Worm (Caenorhabditis elegans): ENCODE results near the gene npr-31.

The npr-31 gene

ce11 chrII:7112780-7113179 lies 31.6 kb upstream of the npr-31 start, which contains the start of gene F10E7.6:
TSS of gene F10E7.6 (plus strand) at chrII:7113080.
- TF ChIP-seq syd-9 (tag; optimal IDR thresholded peaks at IDR 0.05), result no peak
- TF ChIP-seq ceh-2 (tag; optimal IDR thresholded peaks at IDR 0.05), result no peak
- TF ChIP-seq lim-6 (tag; optimal IDR thresholded peaks at IDR 0.05), result no peak
- no peak for TF ChIP-seq ets-4 (tag; optimal IDR thresholded peaks at IDR 0.05)
- TF ChIP-seq elt-4 (tag; optimal IDR thresholded peaks at IDR 0.05), result no peak
- no peak for TF ChIP-seq lin-11 (tag; optimal IDR thresholded peaks at IDR 0.05)
- TF ChIP-seq sox-2 (GFP tag; IDR thresholded peaks at IDR 0.05), result no peak
- no peak for TF ChIP-seq K02D7.2 (tag; optimal IDR thresholded peaks at IDR 0.05)
- TF ChIP-seq pax-1 (tag; optimal IDR thresholded peaks at IDR 0.05), result no peak
- TF ChIP-seq unc-42 (tag; optimal IDR thresholded peaks at IDR 0.05), result no peak
- TF ChIP-seq ceh-45 (GFP tag; IDR thresholded peaks at IDR 0.05), result no peak
- TF ChIP-seq rnt-1 (tag; optimal IDR thresholded peaks at IDR 0.05), result no peak
- no peak for TF ChIP-seq ceh-30 (tag; optimal IDR thresholded peaks at IDR 0.05)
- TF ChIP-seq ttx-3 (tag; optimal IDR thresholded peaks at IDR 0.05), result no peak
- TF ChIP-seq hlh-8 (tag; optimal IDR thresholded peaks at IDR 0.05), result no peak
- TF ChIP-seq odd-2 (tag; optimal IDR thresholded peaks at IDR 0.05), result no peak
- TF ChIP-seq pha-4 (tag; optimal IDR thresholded peaks at IDR 0.05), result no peak
- no peak for TF ChIP-seq ceh-14 (tag; optimal IDR thresholded peaks at IDR 0.05)

ce11 chrII:7115638-7116037 lies 28.8 kb upstream of the npr-31 start, which contains the start of gene cutl-5:
TSS of gene cutl-5 (minus strand) at chrII:7115906.
- TF ChIP-seq C38D4.7 (GFP tag; optimal IDR thresholded peaks at IDR 0.05) (no peak), nhr-232 (tag; optimal IDR thresholded peaks at IDR 0.05) (no peak), fkh-6 (tag; optimal IDR thresholded peaks at IDR 0.05) (no peak), K09A11.1 (tag; optimal IDR thresholded peaks at IDR 0.05; ENCODE audit: insufficient read depth) (no peak), unc-55 (GFP tag; optimal IDR thresholded peaks at IDR 0.05) (no peak), odd-2 (tag; optimal IDR thresholded peaks at IDR 0.05) (no peak), che-1 (tag; optimal IDR thresholded peaks at IDR 0.05) (no peak), hlh-8 (tag; optimal IDR thresholded peaks at IDR 0.05) (no peak), ceh-9 (tag; optimal IDR thresholded peaks at IDR 0.05) (no peak), Y22D7AL.16 (tag; optimal IDR thresholded peaks at IDR 0.05) (no peak), ets-4 (tag; optimal IDR thresholded peaks at IDR 0.05) (no peak), lim-6 (tag; optimal IDR thresholded peaks at IDR 0.05) (no peak), pha-4 (tag; optimal IDR thresholded peaks at IDR 0.05) (no peak), lin-11 (tag; optimal IDR thresholded peaks at IDR 0.05) (no peak), pqm-1 (tag; optimal IDR thresholded peaks at IDR 0.05) (no peak), rnt-1 (tag; optimal IDR thresholded peaks at IDR 0.05) (no peak), hlh-30 (tag; optimal IDR thresholded peaks at IDR 0.05; ENCODE audit: insufficient read depth) (no peak)

ce11 chrII:7116350-7116749 lies 28.1 kb upstream of the npr-31 start, which contains the start of gene spon-1:
TSS of gene spon-1 (plus strand) at chrII:7116557.
- TF ChIP-seq fax-1 (tag; optimal IDR thresholded peaks at IDR 0.05), result no peak
- TF ChIP-seq unc-55 (GFP tag; optimal IDR thresholded peaks at IDR 0.05), result peak; percentile 54
- no peak for TF ChIP-seq unc-86 (tag; optimal IDR thresholded peaks at IDR 0.05)

ce11 chrII:7119525-7119924 lies 24.9 kb upstream of the npr-31 start:
- TF ChIP-seq C08G9.2 (tag; optimal IDR thresholded peaks at IDR 0.05), result no peak
- no peak for TF ChIP-seq unc-3 (GFP tag; conservative IDR thresholded peaks at IDR 0.05)
- no peak for TF ChIP-seq unc-3 (tag; optimal IDR thresholded peaks at IDR 0.05)
- no peak for TF ChIP-seq elt-2 (tag; optimal IDR thresholded peaks at IDR 0.05)

ce11 chrII:7121762-7122292 lies 22.6 kb upstream of the npr-31 start, which contains the start of gene F10E7.2:
TSS of gene F10E7.2 (plus strand) at chrII:7122242.
- no peak for TF ChIP-seq rnt-1 (tag; optimal IDR thresholded peaks at IDR 0.05)
- TF ChIP-seq pros-1 (tag; optimal IDR thresholded peaks at IDR 0.05), result no peak
- no peak for TF ChIP-seq K09A11.1 (tag; optimal IDR thresholded peaks at IDR 0.05; ENCODE audit: insufficient read depth)
- TF ChIP-seq elt-4 (tag; optimal IDR thresholded peaks at IDR 0.05), result no peak
- TF ChIP-seq ceh-9 (tag; optimal IDR thresholded peaks at IDR 0.05), result no peak
- TF ChIP-seq pag-3 (tag; optimal IDR thresholded peaks at IDR 0.05; ENCODE audit: borderline replicate concordance), result no peak
- no peak for TF ChIP-seq mec-3 (tag; optimal IDR thresholded peaks at IDR 0.05; ENCODE audit: borderline replicate concordance)
- TF ChIP-seq pha-4 (tag; optimal IDR thresholded peaks at IDR 0.05), result no peak
- no peak for TF ChIP-seq ceh-48 (tag; optimal IDR thresholded peaks at IDR 0.05)
- no peak for TF ChIP-seq lin-11 (tag; optimal IDR thresholded peaks at IDR 0.05)
- TF ChIP-seq pax-1 (tag; optimal IDR thresholded peaks at IDR 0.05), result no peak
- no peak for TF ChIP-seq hlh-13 (GFP tag; optimal IDR thresholded peaks at IDR 0.05)
- TF ChIP-seq elt-2 (tag; optimal IDR thresholded peaks at IDR 0.05), result no peak
- TF ChIP-seq sox-4 (tag; optimal IDR thresholded peaks at IDR 0.05), result no peak

Measured in whole organism, late embryonic.